Worm (Caenorhabditis elegans): ENCODE data around the gene F10A3.17.

ce11 chrV:16175227-16175626 lies 15.7 kb upstream of the F10A3.17 start:
- no peak for TF ChIP-seq klf-2 (GFP tag; conservative IDR thresholded peaks at IDR 0.05)
- TF ChIP-seq ztf-23 (GFP tag; IDR thresholded peaks at IDR 0.05), result no peak
- no peak for TF ChIP-seq flt-1 (GFP tag; IDR thresholded peaks at IDR 0.05)
- TF ChIP-seq med-1 (GFP tag; optimal IDR thresholded peaks at IDR 0.05; ENCODE audit: insufficient read depth), result no peak
- TF ChIP-seq ref-1 (GFP tag; conservative IDR thresholded peaks at IDR 0.05), result no peak
- TF ChIP-seq ztf-29 (GFP tag; IDR thresholded peaks at IDR 0.05), result no peak

All from whole organism, midembryonic.